Fruit fly (Drosophila melanogaster) whole organism, prepupa: ENCODE results near the gene cad.
A peak's percentile ranks its signal among the peaks of the same experiment; 100 is the strongest.

Experiments
- CG31627 ChIP-seq: fragments of 200-800 bp; sonication (Bioruptor generic); optimal IDR thresholded peaks from 3 replicates; lab custom pipeline; 2016; ENCODE audit warnings: missing biosample characterization, missing genetic modification characterization
- CG6163 ChIP-seq: fragments of 200-800 bp; sonication (Bioruptor generic); IDR thresholded peaks from 3 replicates; pipeline ENCODE4 v1.3.6; 2022; ENCODE audit warnings: missing biosample characterization, missing genetic modification characterization
- CG8632 ChIP-seq: fragments of 200-800 bp; sonication (Bioruptor generic); optimal IDR thresholded peaks from 3 replicates; lab custom pipeline; 2016; ENCODE audit warnings: missing biosample characterization, missing genetic modification characterization
- Eip78C ChIP-seq: fragments of 200-800 bp; sonication (Bioruptor generic); peaks from one replicate; lab custom pipeline; 2016; ENCODE audit warnings: missing biosample characterization, missing genetic modification characterization
- Eip93F ChIP-seq: fragments of 200-800 bp; sonication (Bioruptor generic); optimal IDR thresholded peaks from 2 replicates; lab custom pipeline; 2016; ENCODE audit warnings: missing biosample characterization, mild to moderate bottlenecking, missing genetic modification characterization
- Ets21C ChIP-seq: fragments of 200-800 bp; sonication (Bioruptor generic); optimal IDR thresholded peaks from 3 replicates; lab custom pipeline; 2016; ENCODE audit warnings: missing biosample characterization, missing genetic modification characterization
- Ets96B ChIP-seq: fragments of 200-800 bp; optimal IDR thresholded peaks from 2 replicates; lab custom pipeline; 2019; ENCODE audit warnings: missing biosample characterization, mild to moderate bottlenecking, missing genetic modification characterization, moderate library complexity
- Gug ChIP-seq: fragments of 200-800 bp; sonication (Bioruptor generic); IDR thresholded peaks from 2 replicates; pipeline ENCODE4 v1.3.6; 2022; ENCODE audit warnings: missing biosample characterization, missing genetic modification characterization
- Hr4 ChIP-seq: fragments of 200-800 bp; sonication (Bioruptor generic); optimal IDR thresholded peaks from 3 replicates; lab custom pipeline; 2016; ENCODE audit warnings: missing biosample characterization, missing genetic modification characterization
- Sox102F ChIP-seq: fragments of 200-800 bp; sonication (Bioruptor generic); optimal IDR thresholded peaks from 2 replicates; lab custom pipeline; 2016; ENCODE audit warnings: missing biosample characterization, mild to moderate bottlenecking, missing genetic modification characterization
- fkh ChIP-seq: fragments of 200-800 bp; sonication (Bioruptor generic); optimal IDR thresholded peaks from 3 replicates; lab custom pipeline; 2017; ENCODE audit warnings: missing biosample characterization, mild to moderate bottlenecking, missing genetic modification characterization, moderate library complexity
- net ChIP-seq: fragments of 200-800 bp; sonication (Bioruptor generic); optimal IDR thresholded peaks from 3 replicates; lab custom pipeline; 2016; ENCODE audit warnings: missing biosample characterization, missing genetic modification characterization

dm6 chr2L:20783044-20783443, 12.5 kb downstream of the cad start:
- TF ChIP-seq fkh (GFP tag; lab: Kevin White, UChicago): no peak
- TF ChIP-seq Gug: no peak
- no peak for TF ChIP-seq CG8632 (GFP tag; lab: Kevin White, UChicago)
- TF ChIP-seq net (GFP tag; lab: Kevin White, UChicago): no peak
- peak; percentile 16 for TF ChIP-seq Eip78C (GFP tag; lab: Kevin White, UChicago)
- no peak for TF ChIP-seq Sox102F (GFP tag; lab: Kevin White, UChicago)
- TF ChIP-seq CG31627 (GFP tag; lab: Kevin White, UChicago): no peak
- no peak for TF ChIP-seq Eip93F (GFP tag; lab: Kevin White, UChicago)
- TF ChIP-seq Ets96B (tag; lab: Kevin White, UChicago): no peak
- no peak for TF ChIP-seq Ets21C (GFP tag; lab: Kevin White, UChicago)
- TF ChIP-seq Hr4 (GFP tag; lab: Kevin White, UChicago): no peak
- 0 out of 3 replicates have a peak, but pooled peaks have one; percentile 12 for TF ChIP-seq CG6163 (GFP tag; lab: Robert Waterston, UW)
